Worm (Caenorhabditis elegans): ENCODE measurements around the gene fln-1.
A peak's percentile ranks its signal among the peaks of the same experiment; 100 is the strongest.

DNA sequence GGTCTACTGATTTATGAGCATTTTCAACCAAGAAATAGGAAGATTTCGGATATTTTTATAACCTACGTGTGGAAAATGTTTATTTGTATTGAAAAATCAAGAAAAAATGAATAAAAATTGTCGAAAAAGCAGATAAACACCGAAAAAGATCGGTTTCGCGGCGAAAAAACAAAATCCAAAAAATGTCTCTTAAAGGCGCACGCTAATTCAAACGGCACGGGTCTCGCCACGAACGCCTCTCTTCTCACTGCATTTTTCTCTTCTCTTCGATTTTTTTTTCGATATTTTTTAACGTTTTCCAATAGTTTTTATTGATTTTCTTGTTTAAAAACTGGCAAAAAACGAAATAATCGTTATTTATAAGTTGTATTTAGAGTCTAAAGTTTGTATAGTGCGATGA lies 49.7 kb upstream of the fln-1 start:
- TF ChIP-seq elt-3 (tag; optimal IDR thresholded peaks at IDR 0.05) = no peak
- no peak for TF ChIP-seq unc-62 (GFP tag; optimal IDR thresholded peaks at IDR 0.05)
- TF ChIP-seq ztf-11 (tag; optimal IDR thresholded peaks at IDR 0.05) = no peak
- peak; percentile 48 for TF ChIP-seq mep-1 (tag; optimal IDR thresholded peaks at IDR 0.05)
- TF ChIP-seq sptf-1 (tag; optimal IDR thresholded peaks at IDR 0.05) = no peak
- TF ChIP-seq ham-2 (GFP tag; optimal IDR thresholded peaks at IDR 0.05) = no peak
- no peak for TF ChIP-seq snpc-4 (tag; optimal IDR thresholded peaks at IDR 0.05)
- TF ChIP-seq nhr-12 (tag; optimal IDR thresholded peaks at IDR 0.05) = no peak
- TF ChIP-seq unc-39 (tag; optimal IDR thresholded peaks at IDR 0.05) = no peak
